Fruit fly (Drosophila melanogaster) whole organism, embryonic: ENCODE measurements around the gene CG13891.

ENCODE experiments used
- ATbp ChIP-seq: fragments of 200-800 bp; sonication (Bioruptor generic); optimal IDR thresholded peaks from 2 replicates; lab custom pipeline; 2017; ENCODE audit warnings: missing biosample characterization, mild to moderate bottlenecking, missing genetic modification characterization, missing genetic modification reagents
- Asciz ChIP-seq: fragments of 200-800 bp; sonication (Bioruptor generic); optimal IDR thresholded peaks from 2 replicates; lab custom pipeline; 2017; ENCODE audit warnings: missing biosample characterization, mild to moderate bottlenecking, missing genetic modification characterization, missing genetic modification reagents
- Awh ChIP-seq: fragments of 200-800 bp; sonication (Bioruptor generic); IDR thresholded peaks from 2 replicates; pipeline ENCODE4, ENCODE4 v1.3.6; 2022; ENCODE audit warnings: missing biosample characterization, missing genetic modification characterization
- BtbVII ChIP-seq: fragments of 200-800 bp; sonication (Bioruptor generic); optimal IDR thresholded peaks from 3 replicates; lab custom pipeline; 2017; ENCODE audit warnings: missing biosample characterization, mild to moderate bottlenecking, missing genetic modification characterization
- CG10147 ChIP-seq: fragments of 200-800 bp; sonication (Bioruptor generic); optimal IDR thresholded peaks from 2 replicates; lab custom pipeline; 2019; ENCODE audit warnings: missing biosample characterization, mild to moderate bottlenecking, missing genetic modification characterization, moderate library complexity
- CG13424 ChIP-seq: fragments of 200-800 bp; sonication (Bioruptor generic); optimal IDR thresholded peaks from 2 replicates; lab custom pipeline; 2019; ENCODE audit warnings: missing biosample characterization, mild to moderate bottlenecking, missing genetic modification characterization, moderate library complexity
- CG14441 ChIP-seq: fragments of 200-800 bp; sonication (Bioruptor generic); IDR thresholded peaks from 2 replicates; pipeline ENCODE4 v1.3.6; 2022; ENCODE audit warnings: missing biosample characterization, missing genetic modification characterization
- CG17328 ChIP-seq: fragments of 200-800 bp; sonication (Bioruptor generic); IDR thresholded peaks from 2 replicates; pipeline ENCODE4 v1.3.6; 2022; ENCODE audit warnings: missing biosample characterization, missing genetic modification characterization
- CG2712 ChIP-seq: fragments of 200-800 bp; optimal IDR thresholded peaks from 3 replicates; lab custom pipeline; 2019; ENCODE audit warnings: missing biosample characterization, mild to moderate bottlenecking, missing genetic modification characterization, moderate library complexity
- CG7745 ChIP-seq: fragments of 200-800 bp; sonication (Bioruptor generic); optimal IDR thresholded peaks from 2 replicates; lab custom pipeline; 2018; ENCODE audit warnings: missing biosample characterization, mild to moderate bottlenecking, missing genetic modification characterization, moderate library complexity
- CG8089 ChIP-seq: fragments of 200-800 bp; sonication (Bioruptor generic); optimal IDR thresholded peaks from 3 replicates; lab custom pipeline; 2016; ENCODE audit warnings: missing biosample characterization, missing genetic modification characterization
- CG8924 ChIP-seq: fragments of 200-800 bp; optimal IDR thresholded peaks from 3 replicates; lab custom pipeline; 2019; ENCODE audit warnings: missing biosample characterization, mild to moderate bottlenecking, missing genetic modification characterization, moderate library complexity
- CG8944 ChIP-seq: fragments of 200-800 bp; sonication (Bioruptor generic); optimal IDR thresholded peaks from 3 replicates; lab custom pipeline; 2016; ENCODE audit warnings: missing biosample characterization, missing genetic modification characterization
- CG9437 ChIP-seq: fragments of 200-800 bp; sonication (Bioruptor generic); optimal IDR thresholded peaks from 2 replicates; lab custom pipeline; 2018; ENCODE audit warnings: missing biosample characterization, mild to moderate bottlenecking, missing genetic modification characterization
- Ets65A ChIP-seq: fragments of 200-800 bp; sonication (Bioruptor generic); peaks from one replicate; lab custom pipeline; 2016; ENCODE audit warnings: missing biosample characterization, missing genetic modification characterization
- HmgD ChIP-seq: fragments of 200-800 bp; sonication (Bioruptor generic); optimal IDR thresholded peaks from 3 replicates; lab custom pipeline; 2016; ENCODE audit warnings: missing biosample characterization, missing genetic modification characterization
- Kr ChIP-seq: fragments of 200-800 bp; sonication (Bioruptor generic); optimal IDR thresholded peaks from 2 replicates; lab custom pipeline; 2017; ENCODE audit warnings: missing biosample characterization, mild to moderate bottlenecking, missing genetic modification characterization
- Max ChIP-seq: fragments of 200-800 bp; sonication (Bioruptor generic); optimal IDR thresholded peaks from 2 replicates; lab custom pipeline; 2016; ENCODE audit warnings: missing biosample characterization, mild to moderate bottlenecking, missing genetic modification characterization
- Pdp1 ChIP-seq, 2 experiments: fragments of 200-800 bp; sonication (Bioruptor generic); optimal IDR thresholded peaks; 3 replicates each; lab custom pipeline; 2016; ENCODE audit warnings: missing biosample characterization in 2 of 2, missing genetic modification characterization in 2 of 2, mild to moderate bottlenecking in 1 of 2, moderate library complexity in 1 of 2
- Rx ChIP-seq: fragments of 200-800 bp; sonication (Bioruptor generic); IDR thresholded peaks from 2 replicates; pipeline ENCODE4 v1.3.6; 2022; ENCODE audit warnings: missing biosample characterization, missing genetic modification characterization
- Taf1 ChIP-seq: fragments of 200-800 bp; sonication (Bioruptor generic); IDR thresholded peaks from 2 replicates; pipeline ENCODE4 v1.3.6; 2022; ENCODE audit warnings: missing biosample characterization, missing genetic modification characterization
- abd-A ChIP-seq: fragments of 200-800 bp; sonication (Bioruptor generic); optimal IDR thresholded peaks from 3 replicates; lab custom pipeline; 2019; ENCODE audit warnings: missing biosample characterization, mild to moderate bottlenecking, missing genetic modification characterization, moderate library complexity
- bcd ChIP-seq: fragments of 200-800 bp; sonication (Bioruptor generic); optimal IDR thresholded peaks from 2 replicates; lab custom pipeline; 2017; ENCODE audit warnings: missing biosample characterization, mild to moderate bottlenecking, missing genetic modification characterization
- bsh ChIP-seq, 2 experiments: fragments of 200-800 bp; sonication (Bioruptor generic); optimal IDR thresholded peaks; 2 replicates each; lab custom pipeline; 2017 to 2018; ENCODE audit warnings: mild to moderate bottlenecking in 2 of 2, missing biosample characterization in 2 of 2, missing genetic modification characterization in 2 of 2, moderate library complexity in 1 of 2
- da ChIP-seq: fragments of 200-800 bp; sonication (Bioruptor generic); optimal IDR thresholded peaks from 2 replicates; lab custom pipeline; 2016; ENCODE audit warnings: missing biosample characterization, missing genetic modification characterization
- dan ChIP-seq: fragments of 200-800 bp; sonication (Bioruptor generic); IDR thresholded peaks from 2 replicates; pipeline ENCODE4 v1.3.6; 2022; ENCODE audit warnings: missing biosample characterization, missing genetic modification characterization
- gcm ChIP-seq: fragments of 200-800 bp; sonication (Bioruptor generic); optimal IDR thresholded peaks from 2 replicates; lab custom pipeline; 2019; ENCODE audit warnings: missing biosample characterization, mild to moderate bottlenecking, missing genetic modification characterization, moderate library complexity
- gsb-n ChIP-seq: fragments of 200-800 bp; sonication (Bioruptor generic); optimal IDR thresholded peaks from 3 replicates; lab custom pipeline; 2018; ENCODE audit warnings: missing biosample characterization, mild to moderate bottlenecking, missing genetic modification characterization
- nerfin-1 ChIP-seq: fragments of 200-800 bp; sonication (Bioruptor generic); optimal IDR thresholded peaks from 3 replicates; lab custom pipeline; 2019; ENCODE audit warnings: missing biosample characterization, mild to moderate bottlenecking, missing genetic modification characterization, moderate library complexity
- oc ChIP-seq: fragments of 200-800 bp; sonication (Bioruptor generic); optimal IDR thresholded peaks from 2 replicates; lab custom pipeline; 2018; ENCODE audit warnings: missing biosample characterization, mild to moderate bottlenecking, missing genetic modification characterization, moderate library complexity
- onecut ChIP-seq: fragments of 200-800 bp; sonication (Bioruptor generic); IDR thresholded peaks from 2 replicates; pipeline ENCODE4 v1.3.6; 2022; ENCODE audit warnings: missing biosample characterization, missing genetic modification characterization
- prd ChIP-seq, 3 experiments: fragments of >200 bp in 2 of 3; fragments of 200-800 bp in 1 of 3; sonication (Bioruptor generic) in 1 of 3; optimal IDR thresholded peaks in 2 of 3; IDR thresholded peaks in 1 of 3; 2 replicates in 2 of 3; 3 replicates in 1 of 3; pipeline versions ENCODE4 v1.3.6 to Lab custom; 2017 to 2022; ENCODE audit warnings: missing biosample characterization in 1 of 3, missing genetic modification characterization in 1 of 3
- pros ChIP-seq: fragments of 200-800 bp; sonication (Bioruptor generic); optimal IDR thresholded peaks from 3 replicates; lab custom pipeline; 2019; ENCODE audit warnings: missing biosample characterization, mild to moderate bottlenecking, missing genetic modification characterization, moderate library complexity
- run ChIP-seq: fragments of 200-800 bp; sonication (Bioruptor generic); optimal IDR thresholded peaks from 3 replicates; lab custom pipeline; 2018; ENCODE audit warnings: missing biosample characterization, mild to moderate bottlenecking, missing genetic modification characterization
- salm ChIP-seq: fragments of 200-800 bp; sonication (Bioruptor generic); optimal IDR thresholded peaks from 2 replicates; lab custom pipeline; 2018; ENCODE audit warnings: missing biosample characterization, mild to moderate bottlenecking, missing genetic modification characterization
- sens ChIP-seq: fragments of 200-800 bp; sonication (Bioruptor generic); peaks from one replicate; lab custom pipeline; 2016; ENCODE audit warnings: missing biosample characterization, missing genetic modification characterization
- shn ChIP-seq: fragments of 200-800 bp; sonication (Bioruptor generic); optimal IDR thresholded peaks from 3 replicates; lab custom pipeline; 2016; ENCODE audit warnings: missing biosample characterization, missing genetic modification characterization
- sna ChIP-seq: fragments of 200-800 bp; sonication (Bioruptor generic); IDR thresholded peaks from 2 replicates; pipeline ENCODE4 v1.3.6; 2022; ENCODE audit warnings: missing biosample characterization, missing genetic modification characterization; ENCODE audit not compliant: partially characterized antibody
- sqz ChIP-seq: fragments of 200-800 bp; sonication (Bioruptor generic); optimal IDR thresholded peaks from 3 replicates; lab custom pipeline; 2018; ENCODE audit warnings: missing biosample characterization, mild to moderate bottlenecking, missing genetic modification characterization
- tap ChIP-seq: fragments of 200-800 bp; optimal IDR thresholded peaks from 3 replicates; lab custom pipeline; 2019; ENCODE audit warnings: missing biosample characterization, mild to moderate bottlenecking, missing genetic modification characterization, moderate library complexity
- tll ChIP-seq, 2 experiments: fragments of 200-800 bp in 1 of 2; fragments of >200 bp in 1 of 2; sonication (Bioruptor generic) in 1 of 2; optimal IDR thresholded peaks; 2 replicates each; lab custom pipeline; 2017 to 2019; ENCODE audit warnings: missing biosample characterization in 2 of 2, missing genetic modification characterization in 2 of 2, mild to moderate bottlenecking in 1 of 2, moderate library complexity in 1 of 2
- twi ChIP-seq: fragments of 200-800 bp; optimal IDR thresholded peaks from 2 replicates; lab custom pipeline; 2019; ENCODE audit warnings: missing biosample characterization, mild to moderate bottlenecking, missing genetic modification characterization, moderate library complexity
- tx ChIP-seq: fragments of 200-800 bp; sonication (Bioruptor generic); optimal IDR thresholded peaks from 2 replicates; lab custom pipeline; 2016; ENCODE audit warnings: missing biosample characterization, missing genetic modification characterization
- vfl ChIP-seq: fragments of 200-800 bp; sonication (Bioruptor generic); optimal IDR thresholded peaks from 2 replicates; lab custom pipeline; 2016; ENCODE audit warnings: missing biosample characterization, missing genetic modification characterization
- vnd ChIP-seq: fragments of 200-800 bp; sonication (Bioruptor generic); IDR thresholded peaks from 3 replicates; pipeline ENCODE4 v1.3.6; 2022; ENCODE audit warnings: missing biosample characterization, missing genetic modification characterization; ENCODE audit not compliant: partially characterized antibody
- vvl ChIP-seq: fragments of 200-800 bp; sonication (Bioruptor generic); IDR thresholded peaks from 2 replicates; pipeline ENCODE4 v1.3.6; 2022; ENCODE audit warnings: missing biosample characterization, missing genetic modification characterization
- wor ChIP-seq: fragments of 200-800 bp; sonication (Bioruptor generic); IDR thresholded peaks from 2 replicates; pipeline ENCODE4 v1.3.6; 2022; ENCODE audit warnings: missing biosample characterization, missing genetic modification characterization
- zfh1 ChIP-seq: fragments of 200-800 bp; sonication (Bioruptor generic); IDR thresholded peaks from 3 replicates; pipeline ENCODE4 v1.3.6; 2022; ENCODE audit warnings: missing biosample characterization, missing genetic modification characterization

Gene CG13891

DNA sequence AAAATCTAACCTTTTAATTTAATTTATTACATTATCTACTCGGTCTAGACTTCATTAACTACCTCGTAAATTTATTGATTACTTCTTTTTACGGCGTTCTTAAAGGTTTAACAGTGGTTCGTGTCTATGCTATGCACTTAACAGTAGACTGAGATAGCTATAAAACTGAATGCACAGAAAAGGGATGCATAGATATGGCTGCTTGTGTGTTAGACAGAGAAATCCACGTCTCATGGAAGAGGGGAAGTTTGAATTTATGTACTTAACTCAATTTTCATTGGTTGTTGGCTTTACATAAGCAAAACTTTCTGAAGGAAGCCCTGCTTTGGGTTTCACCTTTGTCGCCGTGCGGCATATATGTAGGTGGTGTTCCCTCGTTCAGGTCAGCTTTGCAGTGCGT, 1.1 kb downstream of the CG13891 start (continued):
- TF ChIP-seq vvl (GFP tag; lab: Robert Waterston, UW) (peak; percentile 24; the same call in 1 of the 2 replicates), onecut (GFP tag; lab: Robert Waterston, UW) (peak; percentile 66), abd-A (peak; percentile 84), Pdp1 (GFP tag; optimal IDR thresholded peaks at IDR 0.05; lab: Kevin White, UChicago) (peak in 1 of 2 experiments; percentile 9), CG8924 (tag; lab: Kevin White, UChicago) (no peak)

- no peak for TF ChIP-seq BtbVII
- TF ChIP-seq sna (GFP tag; lab: Robert Waterston, UW): no peak
- peak; percentile 8 for TF ChIP-seq sqz (GFP tag; lab: Kevin White, UChicago)
- peak; percentile 88 for TF ChIP-seq oc
- TF ChIP-seq CG9437: no peak
- TF ChIP-seq vnd (GFP tag; lab: Robert Waterston, UW): no peak
- TF ChIP-seq Kr: peak; percentile 58
- TF ChIP-seq Awh (GFP tag; lab: Robert Waterston, UW): 0 out of 2 replicates have a peak, but pooled peaks have one; percentile 15
- TF ChIP-seq pros (GFP tag; lab: Kevin White, UChicago): peak; percentile 78
- peak in 1 of 2 experiments; percentile 67 for TF ChIP-seq tll (GFP tag; optimal IDR thresholded peaks at IDR 0.05; lab: Kevin White, UChicago)
- TF ChIP-seq sens (GFP tag; lab: Kevin White, UChicago): no peak
- TF ChIP-seq gsb-n: peak; percentile 69
- peak; percentile 29 for TF ChIP-seq CG7745
- TF ChIP-seq tap (tag; lab: Kevin White, UChicago): no peak
- no peak for TF ChIP-seq bcd (GFP tag; lab: Kevin White, UChicago)
- peak; percentile 9 for TF ChIP-seq nerfin-1
- TF ChIP-seq vfl (GFP tag; lab: Kevin White, UChicago): no peak
- peak; percentile 61 for TF ChIP-seq run
- peak; percentile 42 for TF ChIP-seq gcm
- no peak for TF ChIP-seq CG8089 (GFP tag; lab: Kevin White, UChicago)
Measured at dm6 chr3L:424565-424964, 9.1 kb downstream of the CG13891 start.

DNA sequence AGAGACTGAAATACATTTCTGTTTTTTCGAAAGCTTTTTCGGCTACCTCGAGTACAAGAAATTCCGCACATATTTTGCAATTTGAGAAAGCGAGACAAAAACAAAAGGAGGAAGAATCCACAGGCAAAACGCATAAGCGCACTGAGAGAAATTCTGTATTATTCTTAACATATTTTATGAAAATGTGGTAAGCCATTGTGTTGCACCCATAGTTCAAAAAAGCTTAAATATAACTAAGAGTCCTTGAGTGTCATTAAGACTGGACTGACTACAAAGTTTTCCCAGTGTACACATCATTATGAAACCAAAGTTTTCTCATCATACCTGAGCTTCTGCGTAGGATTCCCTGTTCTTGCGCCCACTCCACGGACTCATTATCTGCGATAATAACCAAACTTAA, 13.1 kb downstream of the CG13891 start:
- TF ChIP-seq CG8944 (GFP tag; lab: Kevin White, UChicago): no peak
- 0 out of 2 replicates have a peak, but pooled peaks have one; percentile 17 for TF ChIP-seq CG17328 (GFP tag; lab: Robert Waterston, UW)
- no peak for TF ChIP-seq CG2712 (tag; lab: Kevin White, UChicago)
- TF ChIP-seq gsb-n: no peak
- no peak for TF ChIP-seq shn (GFP tag; lab: Kevin White, UChicago)
- TF ChIP-seq Ets65A (GFP tag; lab: Kevin White, UChicago): peak; percentile 66
- no peak for TF ChIP-seq wor (GFP tag; lab: Robert Waterston, UW)
- TF ChIP-seq CG10147 (GFP tag; lab: Kevin White, UChicago): no peak
- TF ChIP-seq Taf1 (GFP tag; lab: Robert Waterston, UW): no peak
- no peak for TF ChIP-seq tx (GFP tag; lab: Kevin White, UChicago)
- no peak for TF ChIP-seq twi
- peak; percentile 66 for TF ChIP-seq sens (GFP tag; lab: Kevin White, UChicago)
- TF ChIP-seq CG13424: no peak
- peak; percentile 34; the same call in 1 of the 2 replicates for TF ChIP-seq Rx (GFP tag; lab: Robert Waterston, UW)
- no peak for TF ChIP-seq Max
- TF ChIP-seq bsh (GFP tag; optimal IDR thresholded peaks at IDR 0.05; lab: Kevin White, UChicago): peak in 1 of 2 experiments; percentile 19
- no peak for TF ChIP-seq salm (tag; lab: Kevin White, UChicago)
- TF ChIP-seq CG14441 (GFP tag; lab: Robert Waterston, UW): no peak
- TF ChIP-seq ATbp (GFP tag; lab: Kevin White, UChicago): no peak
- no peak for TF ChIP-seq Asciz
- peak; percentile 10; the same call in 1 of the 2 replicates for TF ChIP-seq vvl (GFP tag; lab: Robert Waterston, UW)
- TF ChIP-seq da (GFP tag; lab: Kevin White, UChicago): no peak
- no peak for TF ChIP-seq prd (optimal IDR thresholded peaks at IDR 0.05; lab: Kevin White, UChicago)
- peak; percentile 43; the same call in 1 of the 3 replicates for TF ChIP-seq prd (GFP tag; IDR thresholded peaks at IDR 0.05; lab: Robert Waterston, UW)
- 0 out of 3 replicates have a peak, but pooled peaks have one; percentile 32 for TF ChIP-seq zfh1
- no peak for TF ChIP-seq dan (GFP tag; lab: Robert Waterston, UW)
- TF ChIP-seq HmgD (GFP tag; lab: Kevin White, UChicago): no peak
